In the genomic region with DNA sequence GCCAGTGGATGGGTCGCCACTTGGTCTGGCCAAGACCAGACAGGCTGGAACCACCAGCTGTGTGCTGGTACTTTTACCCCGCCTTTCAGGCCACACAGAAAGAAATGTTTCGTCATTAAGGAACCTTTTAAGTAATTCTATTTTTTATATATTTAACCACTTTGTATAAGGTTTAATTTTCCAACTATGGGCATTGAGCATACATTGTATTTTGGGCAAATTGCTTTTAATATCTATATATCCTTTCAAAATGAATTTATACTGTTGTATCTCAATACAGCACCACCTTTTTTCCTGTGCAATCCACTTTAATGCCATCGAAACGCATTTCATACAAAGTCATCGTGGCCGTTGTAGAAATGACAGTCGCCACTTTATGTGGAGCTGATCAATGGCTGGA, we compare ENCODE assay signal across 1 fruit fly cellular context.
TF ChIP-seq lines count a peak whose summit lies in the region.

No protein-coding gene starts in this region.

TF ChIP-seq in whole organism, embryonic, 481 proteins besides CTCF, POLR2A, EP300 and RAD21 (continued from another document):
- TF ChIP-seq unpg (GFP tag; optimal IDR thresholded peaks at IDR 0.05; lab: Kevin White, UChicago) (peak; percentile 26), tll (GFP tag; optimal IDR thresholded peaks at IDR 0.05; lab: Kevin White, UChicago) (no peak), Hr78 (GFP tag; optimal IDR thresholded peaks at IDR 0.05; lab: Kevin White, UChicago) (no peak), CoRest (tag; optimal IDR thresholded peaks at IDR 0.05; lab: Kevin White, UChicago) (no peak), dysf (GFP tag; IDR thresholded peaks at IDR 0.05; lab: Robert Waterston, UW) (no peak)
